Worm (Caenorhabditis elegans) whole organism, midembryonic: ENCODE measurements around the gene F59A6.4.

Experiments
- T22C8.4 ChIP-seq: fragments of 200-800 bp; sonication (Bioruptor generic); IDR thresholded peaks from 2 replicates; pipeline ENCODE4 v1.3.6; 2022; ENCODE audit warnings: missing genetic modification characterization, missing compliant biosample characterization
- cog-1 ChIP-seq: sonication (generic microtip); optimal IDR thresholded peaks from 2 replicates; lab custom pipeline; 2016; ENCODE audit warnings: missing genetic modification characterization, missing compliant biosample characterization
- ref-1 ChIP-seq: fragments of 200-800 bp; sonication (Bioruptor generic); conservative IDR thresholded peaks from 2 replicates; pipeline ENCODE4 v1.3.6; 2022; ENCODE audit warnings: missing genetic modification reagents, missing genetic modification characterization, missing compliant biosample characterization
- tab-1 ChIP-seq: fragments of 200-800 bp; sonication (Bioruptor generic); IDR thresholded peaks from 2 replicates; pipeline ENCODE4 v1.3.6; 2022; ENCODE audit warnings: missing genetic modification characterization, missing compliant biosample characterization
- ztf-23 ChIP-seq: fragments of 200-800 bp; sonication (Bioruptor generic); IDR thresholded peaks from 2 replicates; pipeline ENCODE4 v1.3.6; 2022; ENCODE audit warnings: missing genetic modification reagents, missing genetic modification characterization, missing compliant biosample characterization

- no peak for TF ChIP-seq ref-1 (GFP tag; lab: Robert Waterston, UW)
- no peak for TF ChIP-seq cog-1 (tag; lab: Kevin White, UChicago)
- no peak for TF ChIP-seq ztf-23 (GFP tag; lab: Robert Waterston, UW)
- TF ChIP-seq tab-1, result no peak
- TF ChIP-seq T22C8.4 (GFP tag; lab: Robert Waterston, UW), result no peak
Measured at ce11 chrII:4994939-4995338, 9.9 kb upstream of the F59A6.4 start, which contains the start of gene rnh-1.0.
